Worm (Caenorhabditis elegans) whole organism, L1 larva: ENCODE results near the gene lst-2.

Source experiments
- C04F5.9 ChIP-seq: sonication (generic microtip); optimal IDR thresholded peaks from 2 replicates; lab custom pipeline; 2016; ENCODE audit warnings: missing genetic modification characterization, missing compliant biosample characterization
- C16A3.4 ChIP-seq: fragments of 150-350 bp; optimal IDR thresholded peaks from 2 replicates; lab custom pipeline; 2014; ENCODE audit warnings: missing biosample characterization, missing genetic modification characterization
- aha-1 ChIP-seq: fragments of 150-350 bp; optimal IDR thresholded peaks from 2 replicates; lab custom pipeline; 2014; ENCODE audit warnings: missing biosample characterization, missing genetic modification characterization
- alr-1 ChIP-seq: fragments of 200-800 bp; sonication (Bioruptor generic); optimal IDR thresholded peaks from 2 replicates; lab custom pipeline; 2018; ENCODE audit warnings: borderline replicate concordance, mild to moderate bottlenecking, missing genetic modification characterization, missing compliant biosample characterization
- ama-1 ChIP-seq: fragments of 150-350 bp; optimal IDR thresholded peaks from 2 replicates; lab custom pipeline; 2014
- blmp-1 ChIP-seq: fragments of 150-350 bp; optimal IDR thresholded peaks from 2 replicates; lab custom pipeline; 2014; ENCODE audit warnings: missing biosample characterization, missing genetic modification characterization
- ceh-63 ChIP-seq: fragments of 200-800 bp; sonication (Bioruptor generic); optimal IDR thresholded peaks from 2 replicates; lab custom pipeline; 2018; ENCODE audit warnings: mild to moderate bottlenecking, missing genetic modification characterization, missing compliant biosample characterization
- ceh-8 ChIP-seq: fragments of 200-800 bp; sonication (Bioruptor generic); optimal IDR thresholded peaks from 2 replicates; lab custom pipeline; 2018; ENCODE audit warnings: mild to moderate bottlenecking, missing genetic modification characterization, moderate library complexity, missing compliant biosample characterization
- ceh-82 ChIP-seq, 3 experiments: fragments of 150-350 bp in 1 of 3; sonication (generic microtip) in 2 of 3; optimal IDR thresholded peaks; 2 replicates each; lab custom pipeline; 2014 to 2017; ENCODE audit warnings: missing biosample characterization in 3 of 3, missing genetic modification characterization in 3 of 3
- ceh-90 ChIP-seq: sonication (generic microtip); optimal IDR thresholded peaks from 2 replicates; lab custom pipeline; 2016; ENCODE audit warnings: missing genetic modification characterization, missing compliant biosample characterization
- ces-1 ChIP-seq: fragments of 150-350 bp; optimal IDR thresholded peaks from 2 replicates; lab custom pipeline; 2014; ENCODE audit warnings: missing biosample characterization, missing genetic modification reagents, missing genetic modification characterization
- dsc-1 ChIP-seq: sonication (generic microtip); optimal IDR thresholded peaks from 2 replicates; lab custom pipeline; 2016; ENCODE audit warnings: mild to moderate bottlenecking, missing genetic modification characterization, missing compliant biosample characterization
- efl-3 ChIP-seq: fragments of 200-800 bp; sonication (Bioruptor generic); optimal IDR thresholded peaks from 2 replicates; lab custom pipeline; 2018; ENCODE audit warnings: mild to moderate bottlenecking, missing genetic modification characterization, missing compliant biosample characterization
- elt-3 ChIP-seq, 6 experiments: fragments of 150-350 bp in 1 of 6; sonication (generic microtip); optimal IDR thresholded peaks; 2 replicates each; lab custom pipeline; 2017 to 2018; ENCODE audit warnings: missing biosample characterization in 6 of 6, missing genetic modification characterization in 6 of 6, inconsistent platforms in 1 of 6
- ets-5 ChIP-seq: fragments of 200-800 bp; sonication (Bioruptor generic); IDR thresholded peaks from 2 replicates; pipeline ENCODE4 v1.3.6; 2022; ENCODE audit warnings: missing genetic modification characterization, missing compliant biosample characterization
- fkh-4 ChIP-seq: sonication (generic microtip); optimal IDR thresholded peaks from 2 replicates; lab custom pipeline; 2016; ENCODE audit warnings: missing compliant biosample characterization, missing genetic modification characterization, borderline replicate concordance
- fos-1 ChIP-seq: fragments of 150-350 bp; optimal IDR thresholded peaks from 2 replicates; lab custom pipeline; 2014; ENCODE audit warnings: missing biosample characterization, missing genetic modification characterization
- hpl-2 ChIP-seq: fragments of 150-350 bp; optimal IDR thresholded peaks from 2 replicates; lab custom pipeline; 2014; ENCODE audit warnings: missing biosample characterization, missing genetic modification reagents, missing genetic modification characterization
- lin-14 ChIP-seq: fragments of 200-800 bp; sonication (Bioruptor generic); optimal IDR thresholded peaks from 2 replicates; lab custom pipeline; 2018; ENCODE audit warnings: mild to moderate bottlenecking, missing genetic modification characterization, moderate library complexity, missing compliant biosample characterization
- lin-15B ChIP-seq: fragments of 150-350 bp; sonication (generic microtip); optimal IDR thresholded peaks from 3 replicates; lab custom pipeline; 2014; ENCODE audit warnings: missing biosample characterization, missing genetic modification characterization
- lin-39 ChIP-seq: fragments of 150-350 bp; optimal IDR thresholded peaks from 2 replicates; lab custom pipeline; 2014; ENCODE audit warnings: missing biosample characterization, missing genetic modification reagents, missing genetic modification characterization
- mab-9 ChIP-seq: fragments of 200-800 bp; sonication (Bioruptor generic); IDR thresholded peaks from 2 replicates; pipeline ENCODE4 v1.3.6; 2022; ENCODE audit warnings: missing genetic modification reagents, missing genetic modification characterization, missing compliant biosample characterization
- mef-2 ChIP-seq: fragments of 150-350 bp; optimal IDR thresholded peaks from 2 replicates; lab custom pipeline; 2014; ENCODE audit warnings: missing biosample characterization, missing genetic modification characterization
- nhr-12 ChIP-seq: sonication (generic microtip); optimal IDR thresholded peaks from 2 replicates; lab custom pipeline; 2017; ENCODE audit warnings: missing biosample characterization, missing genetic modification characterization
- nhr-19 ChIP-seq: fragments of 200-800 bp; sonication (Bioruptor generic); conservative IDR thresholded peaks from 2 replicates; pipeline ENCODE4 v1.3.6; 2022; ENCODE audit warnings: missing genetic modification characterization, missing compliant biosample characterization
- nhr-20 ChIP-seq: sonication (generic microtip); optimal IDR thresholded peaks from 2 replicates; lab custom pipeline; 2016; ENCODE audit warnings: mild to moderate bottlenecking, missing genetic modification characterization, missing compliant biosample characterization
- nhr-47 ChIP-seq: sonication (generic microtip); optimal IDR thresholded peaks from 2 replicates; lab custom pipeline; 2016; ENCODE audit warnings: mild to moderate bottlenecking, missing genetic modification characterization, moderate library complexity, missing compliant biosample characterization
- nhr-71 ChIP-seq: sonication (generic microtip); optimal IDR thresholded peaks from 2 replicates; lab custom pipeline; 2016; ENCODE audit warnings: mild to moderate bottlenecking, missing genetic modification characterization, moderate library complexity, missing compliant biosample characterization
- nhr-84 ChIP-seq: sonication (generic microtip); optimal IDR thresholded peaks from 2 replicates; lab custom pipeline; 2017; ENCODE audit warnings: missing biosample characterization, missing genetic modification characterization
- nhr-85 ChIP-seq: sonication (generic microtip); peaks from one replicate; lab custom pipeline; 2016; ENCODE audit warnings: missing genetic modification characterization, inconsistent platforms, missing compliant biosample characterization
- nhr-90 ChIP-seq: sonication (generic microtip); optimal IDR thresholded peaks from 2 replicates; lab custom pipeline; 2016; ENCODE audit warnings: mild to moderate bottlenecking, missing genetic modification characterization, missing compliant biosample characterization; ENCODE audit not compliant: poor library complexity
- pqm-1 ChIP-seq: sonication (generic microtip); optimal IDR thresholded peaks from 3 replicates; lab custom pipeline; 2017; ENCODE audit warnings: missing biosample characterization, missing genetic modification characterization
- rnt-1 ChIP-seq: sonication (generic microtip); optimal IDR thresholded peaks from 2 replicates; lab custom pipeline; 2016; ENCODE audit warnings: mild to moderate bottlenecking, missing genetic modification characterization, moderate library complexity, missing compliant biosample characterization
- skn-1 ChIP-seq: fragments of 150-350 bp; optimal IDR thresholded peaks from 2 replicates; lab custom pipeline; 2014; ENCODE audit warnings: missing biosample characterization, missing genetic modification characterization
- snu-23 ChIP-seq: sonication (generic microtip); optimal IDR thresholded peaks from 2 replicates; lab custom pipeline; 2016; ENCODE audit warnings: missing genetic modification characterization, missing compliant biosample characterization
- sptf-1 ChIP-seq: fragments of 150-350 bp; optimal IDR thresholded peaks from 2 replicates; lab custom pipeline; 2014; ENCODE audit warnings: missing biosample characterization, missing genetic modification characterization
- tlp-1 ChIP-seq: fragments of 150-350 bp; optimal IDR thresholded peaks from 2 replicates; lab custom pipeline; 2014; ENCODE audit warnings: missing biosample characterization, missing genetic modification characterization
- unc-30 ChIP-seq: sonication (generic microtip); optimal IDR thresholded peaks from 2 replicates; lab custom pipeline; 2017; ENCODE audit warnings: missing biosample characterization, missing genetic modification characterization
- ztf-11 ChIP-seq, 2 experiments: sonication (generic microtip); optimal IDR thresholded peaks; 2 replicates each; lab custom pipeline; 2016 to 2017; ENCODE audit warnings: missing genetic modification characterization in 2 of 2, missing biosample characterization in 1 of 2, missing compliant biosample characterization in 1 of 2

The lst-2 gene

ce11 chrX:4383316-4383936 is at the start of gene lst-2:
TSS of gene lst-2 (minus strand) at chrX:4383366.
- TF ChIP-seq nhr-85 (tag; lab: Kevin White, UChicago) (peak; percentile 32), ama-1 (lab: Kevin White, UChicago) (no peak), elt-3 (tag; optimal IDR thresholded peaks at IDR 0.05; lab: Kevin White, UChicago) (no peak), pqm-1 (tag; lab: Kevin White, UChicago) (no peak), alr-1 (tag; lab: Kevin White, UChicago) (no peak), ceh-8 (GFP tag; lab: Kevin White, UChicago) (peak; percentile 40), C16A3.4 (tag; lab: Kevin White, UChicago) (no peak)

ce11 chrX:4429364-4429763 is 46.2 kb upstream of the lst-2 start:
- TF ChIP-seq aha-1 (tag; lab: Kevin White, UChicago), result no peak
- TF ChIP-seq ceh-82 (tag; optimal IDR thresholded peaks at IDR 0.05; lab: Kevin White, UChicago), result no peak
- no peak for TF ChIP-seq nhr-47 (tag; lab: Kevin White, UChicago)
- TF ChIP-seq snu-23 (GFP tag; lab: Kevin White, UChicago), result no peak
- no peak for TF ChIP-seq mef-2 (tag; lab: Kevin White, UChicago)
- TF ChIP-seq nhr-20 (tag; lab: Kevin White, UChicago), result no peak
- no peak for TF ChIP-seq ama-1 (lab: Kevin White, UChicago)
- TF ChIP-seq nhr-71, result peak; percentile 45
- TF ChIP-seq ets-5 (GFP tag; lab: Robert Waterston, UW), result no peak
- TF ChIP-seq lin-39 (tag; lab: Kevin White, UChicago), result peak; percentile 3
- TF ChIP-seq lin-15B (tag; lab: Kevin White, UChicago), result no peak
- peak; percentile 10 for TF ChIP-seq dsc-1 (tag; lab: Kevin White, UChicago)
- no peak for TF ChIP-seq ces-1 (GFP tag; lab: Kevin White, UChicago)
- no peak for TF ChIP-seq blmp-1 (tag; lab: Kevin White, UChicago)
- no peak for TF ChIP-seq nhr-12 (tag; lab: Kevin White, UChicago)
- no peak for TF ChIP-seq skn-1 (tag; lab: Kevin White, UChicago)
- TF ChIP-seq lin-14, result peak; percentile 38
- TF ChIP-seq nhr-85 (tag; lab: Kevin White, UChicago), result no peak
- peak; percentile 68 for TF ChIP-seq rnt-1 (tag; lab: Kevin White, UChicago)
- peak; percentile 26; the same call in 1 of the 2 replicates for TF ChIP-seq nhr-19 (GFP tag; lab: Robert Waterston, UW)
- no peak for TF ChIP-seq sptf-1 (tag; lab: Kevin White, UChicago)
- no peak for TF ChIP-seq mab-9
- TF ChIP-seq fos-1 (tag; lab: Kevin White, UChicago), result no peak
- no peak for TF ChIP-seq ceh-63 (GFP tag; lab: Kevin White, UChicago)
- TF ChIP-seq tlp-1, result no peak

ce11 chrX:4427387-4427786 is 44.2 kb upstream of the lst-2 start:
- TF ChIP-seq fkh-4 (tag; lab: Kevin White, UChicago) (no peak), skn-1 (tag; lab: Kevin White, UChicago) (no peak), nhr-90 (tag; lab: Kevin White, UChicago) (no peak), efl-3 (no peak), nhr-12 (tag; lab: Kevin White, UChicago) (no peak), hpl-2 (GFP tag; lab: Kevin White, UChicago) (no peak), unc-30 (tag; lab: Kevin White, UChicago) (no peak), ztf-11 (tag; optimal IDR thresholded peaks at IDR 0.05; lab: Kevin White, UChicago) (no peak), C04F5.9 (tag; lab: Kevin White, UChicago) (no peak), nhr-84 (no peak), ceh-90 (no peak)
